Worm (Caenorhabditis elegans): ENCODE data around the gene W04E12.3.

DNA sequence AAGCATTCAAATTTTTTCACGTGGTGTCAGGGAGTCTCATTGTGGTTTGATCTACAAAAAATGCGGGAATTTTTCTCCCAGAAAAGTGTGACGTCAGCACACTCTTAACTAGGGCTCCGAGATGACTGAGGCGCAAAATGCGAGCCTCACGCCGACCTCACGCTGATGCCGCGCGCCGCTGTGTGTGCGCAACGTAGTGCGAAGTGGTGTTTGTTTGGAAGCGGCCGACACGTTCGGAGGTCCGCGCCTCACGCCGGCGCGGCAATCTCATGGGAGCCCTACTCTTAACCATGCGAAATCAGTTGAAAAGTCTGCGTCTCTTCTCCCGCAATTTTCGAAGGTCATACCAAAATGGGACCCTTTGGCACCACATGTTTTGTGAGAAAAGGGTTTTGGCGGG lies 48.5 kb downstream of the W04E12.3 start:
- no peak for TF ChIP-seq unc-55 (GFP tag; optimal IDR thresholded peaks at IDR 0.05)
- TF ChIP-seq snpc-4 (tag; optimal IDR thresholded peaks at IDR 0.05): no peak
- no peak for TF ChIP-seq skn-1 (tag; optimal IDR thresholded peaks at IDR 0.05)
- no peak for TF ChIP-seq aly-2 (tag; optimal IDR thresholded peaks at IDR 0.05)
- no peak for TF ChIP-seq Y55F3AM.14 (GFP tag; optimal IDR thresholded peaks at IDR 0.05)
- TF ChIP-seq nhr-23 (tag; optimal IDR thresholded peaks at IDR 0.05): no peak
- TF ChIP-seq ama-1 (optimal IDR thresholded peaks at IDR 0.05): no peak
- no peak for TF ChIP-seq dmd-4 (tag; optimal IDR thresholded peaks at IDR 0.05)
- TF ChIP-seq ZK546.5 (tag; optimal IDR thresholded peaks at IDR 0.05): no peak
- TF ChIP-seq nhr-11 (tag; optimal IDR thresholded peaks at IDR 0.05): no peak
- no peak for TF ChIP-seq alr-1 (tag; optimal IDR thresholded peaks at IDR 0.05)

Measured in whole organism, L2 larva.